Worm (Caenorhabditis elegans) whole organism, young adult: Measurements from ENCODE around the gene srw-101.

Experiments
- C06A6.2 ChIP-seq: fragments of 200-800 bp; sonication (Bioruptor generic); conservative IDR thresholded peaks from 2 replicates; pipeline ENCODE4 v1.3.6; 2022; ENCODE audit warnings: missing genetic modification characterization, missing compliant biosample characterization
- D2030.7 ChIP-seq: fragments of 200-800 bp; sonication (Bioruptor generic); IDR thresholded peaks from 2 replicates; pipeline ENCODE4 v1.3.6; 2022; ENCODE audit warnings: missing genetic modification reagents, missing genetic modification characterization, missing compliant biosample characterization
- F10E7.11 ChIP-seq: sonication (generic microtip); optimal IDR thresholded peaks from 2 replicates; lab custom pipeline; 2017; ENCODE audit warnings: mild to moderate bottlenecking, missing genetic modification characterization, moderate library complexity, missing compliant biosample characterization
- F49E8.2 ChIP-seq: sonication (generic microtip); optimal IDR thresholded peaks from 3 replicates; lab custom pipeline; 2017; ENCODE audit warnings: missing genetic modification characterization, mild to moderate bottlenecking, missing compliant biosample characterization, antibody characterized with exemption, moderate library complexity; ENCODE audit not compliant: insufficient read depth
- akir-1 ChIP-seq: fragments of 200-800 bp; sonication (Bioruptor generic); optimal IDR thresholded peaks from 2 replicates; lab custom pipeline; 2018; ENCODE audit warnings: mild to moderate bottlenecking, missing genetic modification characterization, moderate library complexity, missing compliant biosample characterization
- ama-1 ChIP-seq, 3 experiments: fragments of 150-350 bp in 1 of 3; sonication (generic microtip) in 2 of 3; optimal IDR thresholded peaks; 2 replicates each; lab custom pipeline; 2014 to 2018; ENCODE audit warnings: missing biosample characterization in 2 of 3, missing genetic modification characterization in 2 of 3, missing genetic modification reagents in 2 of 3
- dpl-1 ChIP-seq: fragments of 150-350 bp; optimal IDR thresholded peaks from 2 replicates; lab custom pipeline; 2014; ENCODE audit warnings: missing biosample characterization, missing genetic modification reagents, missing genetic modification characterization
- rcor-1 ChIP-seq: fragments of 200-800 bp; sonication (Bioruptor generic); IDR thresholded peaks from 2 replicates; pipeline ENCODE4 v1.3.6; 2022; ENCODE audit warnings: missing genetic modification reagents, missing genetic modification characterization, missing compliant biosample characterization
- unc-62 ChIP-seq: fragments of 150-350 bp; optimal IDR thresholded peaks from 2 replicates; lab custom pipeline; 2014; ENCODE audit warnings: missing biosample characterization, missing genetic modification reagents, missing genetic modification characterization

ce11 chrV:1741074-1741473, 19.0 kb downstream of the srw-101 start, which contains the start of gene srab-25:
- TF ChIP-seq rcor-1 (GFP tag; lab: Robert Waterston, UW) (no peak), akir-1 (GFP tag; lab: Kevin White, UChicago) (no peak), F10E7.11 (no peak), ama-1 (optimal IDR thresholded peaks at IDR 0.05; lab: Kevin White, UChicago) (no peak), ama-1 (GFP tag; optimal IDR thresholded peaks at IDR 0.05; lab: Kevin White, UChicago) (no peak), dpl-1 (no peak), F49E8.2 (no peak), unc-62 (no peak), D2030.7 (no peak), C06A6.2 (GFP tag; lab: Robert Waterston, UW) (no peak)
